Worm (Caenorhabditis elegans) whole organism, L4 larva: ENCODE measurements around the gene nhr-115.

Source experiments
- D1046.2 ChIP-seq: fragments of 200-800 bp; sonication (Bioruptor generic); IDR thresholded peaks from 2 replicates; pipeline ENCODE4 v1.3.6; 2022; ENCODE audit warnings: missing genetic modification characterization, missing compliant biosample characterization
- R02D3.7 ChIP-seq: fragments of 150-350 bp; sonication (generic microtip); optimal IDR thresholded peaks from 3 replicates; lab custom pipeline; 2014; ENCODE audit warnings: missing biosample characterization, missing genetic modification characterization
- T26A8.4 ChIP-seq: fragments of 200-800 bp; sonication (Bioruptor generic); IDR thresholded peaks from 2 replicates; pipeline ENCODE4 v1.3.6; 2022; ENCODE audit warnings: missing genetic modification characterization, missing compliant biosample characterization
- ceh-28 ChIP-seq: fragments of 150-350 bp; optimal IDR thresholded peaks from 2 replicates; lab custom pipeline; 2014; ENCODE audit warnings: missing biosample characterization, missing genetic modification reagents, missing genetic modification characterization
- cey-2 ChIP-seq: sonication (generic microtip); optimal IDR thresholded peaks from 3 replicates; lab custom pipeline; 2017; ENCODE audit warnings: missing genetic modification characterization, mild to moderate bottlenecking, missing compliant biosample characterization, antibody characterized with exemption, borderline replicate concordance; ENCODE audit not compliant: insufficient read depth
- daf-12 ChIP-seq: fragments of 150-350 bp; optimal IDR thresholded peaks from 2 replicates; lab custom pipeline; 2014; ENCODE audit warnings: missing biosample characterization, missing genetic modification reagents, missing genetic modification characterization
- daf-16 ChIP-seq, 3 experiments: sonication (generic microtip); optimal IDR thresholded peaks; 2 replicates each; lab custom pipeline; 2016 to 2017; ENCODE audit warnings: missing genetic modification characterization in 3 of 3, missing genetic modification reagents in 3 of 3, mild to moderate bottlenecking in 2 of 3, missing compliant biosample characterization in 2 of 3, missing biosample characterization in 1 of 3, moderate library complexity in 1 of 3
- daf-19 ChIP-seq: fragments of 200-800 bp; sonication (Bioruptor generic); conservative IDR thresholded peaks from 2 replicates; pipeline ENCODE4 v1.3.6; 2022; ENCODE audit warnings: missing genetic modification characterization, missing compliant biosample characterization
- daf-8 ChIP-seq: fragments of 200-800 bp; sonication (Bioruptor generic); IDR thresholded peaks from 2 replicates; pipeline ENCODE4 v1.3.6; 2022; ENCODE audit warnings: missing genetic modification characterization, missing compliant biosample characterization
- dmd-6 ChIP-seq: fragments of 200-800 bp; sonication (Bioruptor generic); IDR thresholded peaks from 2 replicates; pipeline ENCODE4 v1.3.6; 2022; ENCODE audit warnings: missing genetic modification reagents, missing genetic modification characterization, missing compliant biosample characterization
- dmd-8 ChIP-seq: fragments of 200-800 bp; sonication (Bioruptor generic); IDR thresholded peaks from 2 replicates; pipeline ENCODE4 v1.3.6; 2022; ENCODE audit warnings: missing genetic modification characterization, missing compliant biosample characterization
- egl-27 ChIP-seq: sonication (generic microtip); optimal IDR thresholded peaks from 3 replicates; lab custom pipeline; 2017; ENCODE audit warnings: missing biosample characterization, missing genetic modification reagents, missing genetic modification characterization
- egl-43 ChIP-seq: fragments of 200-800 bp; sonication (Bioruptor generic); IDR thresholded peaks from 2 replicates; pipeline ENCODE4 v1.3.6; 2022; ENCODE audit warnings: missing genetic modification reagents, missing genetic modification characterization, missing compliant biosample characterization
- fos-1 ChIP-seq: fragments of 150-350 bp; optimal IDR thresholded peaks from 2 replicates; lab custom pipeline; 2014; ENCODE audit warnings: missing biosample characterization, missing genetic modification characterization
- nhr-28 ChIP-seq: fragments of 150-350 bp; optimal IDR thresholded peaks from 2 replicates; lab custom pipeline; 2014; ENCODE audit warnings: missing biosample characterization, missing genetic modification characterization
- nhr-42 ChIP-seq: fragments of 200-800 bp; sonication (Bioruptor generic); IDR thresholded peaks from 2 replicates; pipeline ENCODE4 v1.3.6; 2022; ENCODE audit warnings: missing genetic modification characterization, missing compliant biosample characterization
- nhr-6 ChIP-seq: fragments of 150-350 bp; optimal IDR thresholded peaks from 2 replicates; lab custom pipeline; 2014; ENCODE audit warnings: missing biosample characterization, missing genetic modification characterization
- rbr-2 ChIP-seq: sonication (generic microtip); optimal IDR thresholded peaks from 2 replicates; lab custom pipeline; 2016; ENCODE audit warnings: missing genotype, missing genetic modification characterization, missing compliant biosample characterization
- sdz-12 ChIP-seq: fragments of 200-800 bp; sonication (Bioruptor generic); optimal IDR thresholded peaks from 2 replicates; lab custom pipeline; 2018; ENCODE audit warnings: mild to moderate bottlenecking, missing genetic modification characterization, missing compliant biosample characterization
- set-16 ChIP-seq: fragments of 200-800 bp; sonication (Bioruptor generic); IDR thresholded peaks from 2 replicates; pipeline ENCODE4 v1.3.6; 2022; ENCODE audit warnings: missing genetic modification reagents, missing genetic modification characterization, missing compliant biosample characterization
- unc-130 ChIP-seq: sonication (generic microtip); optimal IDR thresholded peaks from 2 replicates; lab custom pipeline; 2016; ENCODE audit warnings: missing genetic modification reagents, missing genetic modification characterization, missing compliant biosample characterization
- unc-62 ChIP-seq, 3 experiments: fragments of 150-350 bp in 1 of 3; sonication (generic microtip); optimal IDR thresholded peaks in 2 of 3; peaks in 1 of 3; 1 replicate in 1 of 3; 2 replicates in 2 of 3; lab custom pipeline; 2014 to 2017; ENCODE audit warnings: missing biosample characterization in 3 of 3, missing genetic modification characterization in 3 of 3, missing genetic modification reagents in 3 of 3, missing genotype in 1 of 3
- vab-7 ChIP-seq: fragments of 200-800 bp; sonication (Bioruptor generic); IDR thresholded peaks from 2 replicates; pipeline ENCODE4 v1.3.6; 2022; ENCODE audit warnings: missing genetic modification reagents, missing genetic modification characterization, missing compliant biosample characterization

The nhr-115 gene

DNA sequence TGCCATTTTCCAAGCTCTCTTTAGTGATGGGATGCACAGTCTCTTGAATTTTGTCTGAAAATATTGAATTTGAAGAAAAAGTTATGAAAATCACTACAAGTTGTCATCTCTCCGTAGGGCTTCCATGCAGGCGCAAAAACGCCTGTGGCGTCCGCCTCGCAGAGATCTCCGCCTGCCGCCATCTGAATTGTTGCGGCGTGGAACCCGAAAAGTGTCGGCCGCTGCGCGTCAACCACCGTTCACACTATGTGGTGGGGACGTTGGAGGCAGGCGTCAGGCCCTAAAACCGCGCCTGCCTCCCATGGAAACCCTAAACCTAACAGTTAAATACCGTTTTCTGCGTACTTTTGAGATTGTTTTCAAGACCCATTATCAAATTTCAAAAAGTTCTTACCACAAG, 49.7 kb downstream of the nhr-115 start:
- no peak for TF ChIP-seq dmd-6 (GFP tag; lab: Robert Waterston, UW)
- TF ChIP-seq cey-2 (tag; lab: Kevin White, UChicago): no peak
- TF ChIP-seq D1046.2 (GFP tag; lab: Robert Waterston, UW): no peak
- TF ChIP-seq daf-19: no peak
- TF ChIP-seq set-16 (GFP tag; lab: Robert Waterston, UW): peak; percentile 69; the same call in 1 of the 2 replicates
- no peak for TF ChIP-seq ceh-28 (tag; lab: Kevin White, UChicago)
- TF ChIP-seq T26A8.4: no peak
- TF ChIP-seq sdz-12 (GFP tag; lab: Kevin White, UChicago): no peak
- no peak for TF ChIP-seq vab-7 (GFP tag; lab: Robert Waterston, UW)
- no peak for TF ChIP-seq nhr-42 (GFP tag; lab: Robert Waterston, UW)
- no peak for TF ChIP-seq daf-8
- peak; percentile 60; the same call in 1 of the 2 replicates for TF ChIP-seq egl-43 (GFP tag; lab: Robert Waterston, UW)
- no peak for TF ChIP-seq R02D3.7 (tag; lab: Kevin White, UChicago)
- no peak for TF ChIP-seq nhr-6 (tag; lab: Kevin White, UChicago)
- TF ChIP-seq fos-1 (tag; lab: Kevin White, UChicago): no peak
- no peak for TF ChIP-seq daf-16 (GFP tag; optimal IDR thresholded peaks at IDR 0.05; lab: Kevin White, UChicago)
- no peak for TF ChIP-seq daf-16 (tag; optimal IDR thresholded peaks at IDR 0.05; lab: Kevin White, UChicago)
- TF ChIP-seq dmd-8 (GFP tag; lab: Robert Waterston, UW): 0 out of 2 replicates have a peak, but pooled peaks have one; percentile 32

ce11 chrV:2343572-2343971, 51.2 kb downstream of the nhr-115 start:
- no peak for TF ChIP-seq egl-27 (tag; lab: Kevin White, UChicago)
- no peak for TF ChIP-seq nhr-28 (tag; lab: Kevin White, UChicago)
- TF ChIP-seq daf-12 (tag; lab: Kevin White, UChicago): no peak
- TF ChIP-seq rbr-2 (tag; lab: Kevin White, UChicago): no peak
- peak; percentile 93 for TF ChIP-seq set-16 (GFP tag; lab: Robert Waterston, UW)
- TF ChIP-seq unc-62 (GFP tag; optimal IDR thresholded peaks at IDR 0.05 in 1 of 2; lab: Kevin White, UChicago): no peak
- TF ChIP-seq unc-62 (tag; optimal IDR thresholded peaks at IDR 0.05; lab: Kevin White, UChicago): no peak
- no peak for TF ChIP-seq unc-130 (GFP tag; lab: Kevin White, UChicago)
- TF ChIP-seq, all 104 proteins: peak for 1
